Worm (Caenorhabditis elegans): Measurements from ENCODE around the gene C14A11.6.

Gene C14A11.6

ce11 chrX:2809611-2810010 lies 4.3 kb downstream of the C14A11.6 start, which contains the start of gene C14A11.9 (continued):
- peak; percentile 1 for TF ChIP-seq gei-8 (GFP tag; optimal IDR thresholded peaks at IDR 0.05)
- TF ChIP-seq nhr-102 (tag; optimal IDR thresholded peaks at IDR 0.05) = peak; percentile 92
- TF ChIP-seq arid-1 (GFP tag; conservative IDR thresholded peaks at IDR 0.05) = no peak
- peak; percentile 95 for TF ChIP-seq hmg-1.1 (GFP tag; IDR thresholded peaks at IDR 0.05)
- peak; percentile 10 for TF ChIP-seq pqm-1 (tag; optimal IDR thresholded peaks at IDR 0.05)
- TF ChIP-seq Y75B8A.6 (GFP tag; IDR thresholded peaks at IDR 0.05) = no peak
- TF ChIP-seq sdz-12 (GFP tag; optimal IDR thresholded peaks at IDR 0.05) = no peak
- TF ChIP-seq madf-9 (GFP tag; conservative IDR thresholded peaks at IDR 0.05) = peak; percentile 51; the same call in 1 of the 2 replicates
- TF ChIP-seq zip-11 (GFP tag; IDR thresholded peaks at IDR 0.05) = no peak
- TF ChIP-seq F44E2.7 (GFP tag; IDR thresholded peaks at IDR 0.05) = no peak
- TF ChIP-seq php-3 (GFP tag; IDR thresholded peaks at IDR 0.05) = peak; percentile 51; the same call in 1 of the 2 replicates
- TF ChIP-seq dpl-1 (GFP tag; optimal IDR thresholded peaks at IDR 0.05) = peak; percentile 81
- peak; percentile 49 for TF ChIP-seq T20F7.1 (GFP tag; optimal IDR thresholded peaks at IDR 0.05)
- no peak; the same call in 1 of the 2 replicates for TF ChIP-seq vab-7 (GFP tag; IDR thresholded peaks at IDR 0.05)
- TF ChIP-seq F49E8.2 (tag; optimal IDR thresholded peaks at IDR 0.05; ENCODE audit: borderline replicate concordance) = no peak
- TF ChIP-seq duxl-1 (tag; optimal IDR thresholded peaks at IDR 0.05; ENCODE audit: poor library complexity) = peak; percentile 84
- peak; percentile 88 for TF ChIP-seq hlh-11 (tag; optimal IDR thresholded peaks at IDR 0.05)
- peak; percentile 94 for TF ChIP-seq dve-1 (tag; optimal IDR thresholded peaks at IDR 0.05; ENCODE audit: insufficient read depth)
- TF ChIP-seq lir-3 (tag; optimal IDR thresholded peaks at IDR 0.05) = no peak
- no peak for TF ChIP-seq ces-1 (GFP tag; optimal IDR thresholded peaks at IDR 0.05)
- TF ChIP-seq jun-1 (tag; optimal IDR thresholded peaks at IDR 0.05) = peak; percentile 79
- no peak for TF ChIP-seq daf-19 (GFP tag; conservative IDR thresholded peaks at IDR 0.05)
- no peak for TF ChIP-seq ztf-11 (tag; optimal IDR thresholded peaks at IDR 0.05)
- TF ChIP-seq Y105C5A.15 (GFP tag; IDR thresholded peaks at IDR 0.05) = no peak
- peak; percentile 89 for TF ChIP-seq F37D6.2 (tag; optimal IDR thresholded peaks at IDR 0.05)
- TF ChIP-seq cey-2 (tag; optimal IDR thresholded peaks at IDR 0.05; ENCODE audit: borderline replicate concordance, insufficient read depth) = no peak
- TF ChIP-seq pha-4 (GFP tag; IDR thresholded peaks at IDR 0.05) = peak; percentile 85
- no peak for TF ChIP-seq pha-4 (tag; optimal IDR thresholded peaks at IDR 0.05)
- peak; percentile 77; the same call in 1 of the 2 replicates for TF ChIP-seq lin-29 (GFP tag; IDR thresholded peaks at IDR 0.05)
- peak; percentile 16; the same call in 1 of the 2 replicates for TF ChIP-seq snpc-1.2 (GFP tag; IDR thresholded peaks at IDR 0.05)
- TF ChIP-seq ceh-32 (tag; optimal IDR thresholded peaks at IDR 0.05; ENCODE audit: poor library complexity) = no peak
- TF ChIP-seq dmd-8 (GFP tag; IDR thresholded peaks at IDR 0.05) = peak; percentile 71; the same call in 1 of the 2 replicates
- TF ChIP-seq dmd-9 (GFP tag; IDR thresholded peaks at IDR 0.05) = peak; percentile 58; the same call in 1 of the 2 replicates
- peak; percentile 62 for TF ChIP-seq nhr-25 (tag; optimal IDR thresholded peaks at IDR 0.05; ENCODE audit: borderline replicate concordance, insufficient read depth)
- no peak for TF ChIP-seq unc-130 (GFP tag; optimal IDR thresholded peaks at IDR 0.05)
- TF ChIP-seq tra-1 (GFP tag; IDR thresholded peaks at IDR 0.05) = no peak; the same call in 1 of the 2 replicates
- no peak for TF ChIP-seq nhr-10 (tag; optimal IDR thresholded peaks at IDR 0.05)
- TF ChIP-seq madf-5 (GFP tag; IDR thresholded peaks at IDR 0.05) = no peak
- peak in 1 of 2 experiments; percentile 90 for TF ChIP-seq lsy-2 (tag; optimal IDR thresholded peaks at IDR 0.05)
- no peak for TF ChIP-seq ceh-28 (tag; optimal IDR thresholded peaks at IDR 0.05)
- TF ChIP-seq nhr-42 (GFP tag; IDR thresholded peaks at IDR 0.05) = peak; percentile 90
- TF ChIP-seq nhr-11 (tag; optimal IDR thresholded peaks at IDR 0.05) = peak; percentile 88
- TF ChIP-seq nhr-77 (tag; optimal IDR thresholded peaks at IDR 0.05) = peak; percentile 86
- TF ChIP-seq mes-2 (tag; optimal IDR thresholded peaks at IDR 0.05; ENCODE audit: poor library complexity, severe bottlenecking) = peak; percentile 91
- peak; percentile 95 for TF ChIP-seq ctbp-1 (GFP tag; IDR thresholded peaks at IDR 0.05)
- peak; percentile 88 for TF ChIP-seq lin-13 (GFP tag; optimal IDR thresholded peaks at IDR 0.05)
- peak; percentile 69 for TF ChIP-seq nhr-6 (tag; optimal IDR thresholded peaks at IDR 0.05)
- TF ChIP-seq zag-1 (tag; optimal IDR thresholded peaks at IDR 0.05) = no peak
- no peak for TF ChIP-seq daf-8 (GFP tag; IDR thresholded peaks at IDR 0.05)
- TF ChIP-seq tag-97 (GFP tag; IDR thresholded peaks at IDR 0.05) = no peak
